Worm (Caenorhabditis elegans) whole organism, L3 larva: ENCODE measurements around the gene F58B4.5.

Experiments used
- R02D3.7 ChIP-seq: fragments of 150-350 bp; optimal IDR thresholded peaks from 2 replicates; lab custom pipeline; 2014; ENCODE audit warnings: missing biosample characterization, missing genetic modification characterization
- ZK546.5 ChIP-seq: sonication (generic microtip); optimal IDR thresholded peaks from 2 replicates; lab custom pipeline; 2017; ENCODE audit warnings: missing biosample characterization, missing genetic modification characterization
- aly-2 ChIP-seq: fragments of 150-350 bp; optimal IDR thresholded peaks from 2 replicates; lab custom pipeline; 2014; ENCODE audit warnings: missing biosample characterization, missing genetic modification characterization
- ceh-28 ChIP-seq: fragments of 150-350 bp; optimal IDR thresholded peaks from 2 replicates; lab custom pipeline; 2014; ENCODE audit warnings: missing biosample characterization, missing genetic modification reagents, missing genetic modification characterization
- ceh-82 ChIP-seq: fragments of 150-350 bp; optimal IDR thresholded peaks from 2 replicates; lab custom pipeline; 2014; ENCODE audit warnings: missing biosample characterization, missing genetic modification characterization
- ceh-9 ChIP-seq: sonication (generic microtip); optimal IDR thresholded peaks from 2 replicates; lab custom pipeline; 2018; ENCODE audit warnings: missing biosample characterization, missing genetic modification characterization
- daf-12 ChIP-seq: fragments of 150-350 bp; optimal IDR thresholded peaks from 2 replicates; lab custom pipeline; 2014; ENCODE audit warnings: missing biosample characterization, missing genetic modification reagents, missing genetic modification characterization
- egl-27 ChIP-seq: sonication (generic microtip); optimal IDR thresholded peaks from 4 replicates; lab custom pipeline; 2017; ENCODE audit warnings: missing biosample characterization, missing genetic modification reagents, missing genetic modification characterization
- elt-1 ChIP-seq: fragments of 150-350 bp; optimal IDR thresholded peaks from 2 replicates; lab custom pipeline; 2014; ENCODE audit warnings: missing biosample characterization, missing genetic modification characterization
- elt-2 ChIP-seq: sonication (generic microtip); optimal IDR thresholded peaks from 2 replicates; lab custom pipeline; 2016; ENCODE audit warnings: missing genetic modification reagents, mild to moderate bottlenecking, missing genetic modification characterization, missing compliant biosample characterization
- elt-3 ChIP-seq, 3 experiments: fragments of 150-350 bp in 1 of 3; sonication (generic microtip) in 2 of 3; optimal IDR thresholded peaks; 2 replicates in 2 of 3; 4 replicates in 1 of 3; lab custom pipeline; 2014 to 2017; ENCODE audit warnings: missing biosample characterization in 3 of 3, missing genetic modification characterization in 3 of 3
- eor-1 ChIP-seq, 2 experiments: fragments of 150-350 bp; optimal IDR thresholded peaks; 2 replicates each; lab custom pipeline; 2014 to 2018; ENCODE audit warnings: missing biosample characterization in 2 of 2, missing genetic modification characterization in 2 of 2
- fkh-2 ChIP-seq: fragments of 150-350 bp; optimal IDR thresholded peaks from 2 replicates; lab custom pipeline; 2014; ENCODE audit warnings: missing biosample characterization, missing genetic modification reagents, missing genetic modification characterization
- fos-1 ChIP-seq: fragments of 150-350 bp; optimal IDR thresholded peaks from 2 replicates; lab custom pipeline; 2014; ENCODE audit warnings: missing biosample characterization, missing genetic modification characterization
- hmg-11 ChIP-seq: sonication (generic microtip); optimal IDR thresholded peaks from 2 replicates; lab custom pipeline; 2016; ENCODE audit warnings: missing genetic modification characterization, missing compliant biosample characterization
- jun-1 ChIP-seq: fragments of 150-350 bp; optimal IDR thresholded peaks from 2 replicates; lab custom pipeline; 2014; ENCODE audit warnings: missing biosample characterization, missing genetic modification reagents, missing genetic modification characterization
- lsy-12 ChIP-seq: sonication (generic microtip); optimal IDR thresholded peaks from 2 replicates; lab custom pipeline; 2016; ENCODE audit warnings: mild to moderate bottlenecking, missing genetic modification characterization, missing compliant biosample characterization
- mdl-1 ChIP-seq: fragments of 150-350 bp; optimal IDR thresholded peaks from 2 replicates; lab custom pipeline; 2014; ENCODE audit warnings: missing biosample characterization, missing genetic modification characterization
- mml-1 ChIP-seq: fragments of 150-350 bp; sonication (generic microtip); optimal IDR thresholded peaks from 3 replicates; lab custom pipeline; 2014; ENCODE audit warnings: missing biosample characterization, missing genetic modification characterization
- nfya-1 ChIP-seq: sonication (generic microtip); optimal IDR thresholded peaks from 2 replicates; lab custom pipeline; 2017; ENCODE audit warnings: missing genetic modification characterization, mild to moderate bottlenecking, missing compliant biosample characterization, antibody characterized with exemption, moderate library complexity; ENCODE audit not compliant: insufficient read depth
- nhr-12 ChIP-seq: fragments of 150-350 bp; optimal IDR thresholded peaks from 2 replicates; lab custom pipeline; 2014; ENCODE audit warnings: missing biosample characterization, missing genetic modification characterization
- nhr-23 ChIP-seq: fragments of 150-350 bp; optimal IDR thresholded peaks from 2 replicates; lab custom pipeline; 2014; ENCODE audit warnings: missing biosample characterization, missing genetic modification reagents, missing genetic modification characterization
- nhr-237 ChIP-seq: fragments of 150-350 bp; optimal IDR thresholded peaks from 2 replicates; lab custom pipeline; 2014; ENCODE audit warnings: missing biosample characterization, missing genetic modification characterization
- nhr-25 ChIP-seq: sonication (generic microtip); optimal IDR thresholded peaks from 2 replicates; lab custom pipeline; 2017; ENCODE audit warnings: missing biosample characterization, missing genetic modification characterization
- nhr-28 ChIP-seq: fragments of 150-350 bp; optimal IDR thresholded peaks from 2 replicates; lab custom pipeline; 2014; ENCODE audit warnings: missing biosample characterization, missing genetic modification characterization
- nhr-43 ChIP-seq: sonication (generic microtip); optimal IDR thresholded peaks from 2 replicates; lab custom pipeline; 2016; ENCODE audit warnings: mild to moderate bottlenecking, missing genetic modification characterization, missing compliant biosample characterization; ENCODE audit not compliant: poor library complexity, severe bottlenecking
- nhr-76 ChIP-seq: fragments of 150-350 bp; sonication (generic microtip); optimal IDR thresholded peaks from 5 replicates; lab custom pipeline; 2014; ENCODE audit warnings: missing biosample characterization, missing genetic modification characterization
- nhr-77 ChIP-seq: fragments of 150-350 bp; optimal IDR thresholded peaks from 2 replicates; lab custom pipeline; 2014; ENCODE audit warnings: missing biosample characterization, missing genetic modification characterization
- pqm-1 ChIP-seq: fragments of 150-350 bp; optimal IDR thresholded peaks from 2 replicates; lab custom pipeline; 2017; ENCODE audit warnings: missing biosample characterization, missing genetic modification characterization, inconsistent platforms
- sea-2 ChIP-seq: fragments of 150-350 bp; sonication (generic microtip); optimal IDR thresholded peaks from 4 replicates; lab custom pipeline; 2014; ENCODE audit warnings: missing biosample characterization, missing genetic modification reagents, missing genetic modification characterization
- skn-1 ChIP-seq: fragments of 150-350 bp; optimal IDR thresholded peaks from 2 replicates; lab custom pipeline; 2014; ENCODE audit warnings: missing biosample characterization, missing genetic modification characterization
- tbx-2 ChIP-seq: sonication (generic microtip); optimal IDR thresholded peaks from 2 replicates; lab custom pipeline; 2016; ENCODE audit warnings: mild to moderate bottlenecking, missing genetic modification characterization, missing compliant biosample characterization
- unc-39 ChIP-seq: sonication (generic microtip); optimal IDR thresholded peaks from 4 replicates; lab custom pipeline; 2017; ENCODE audit warnings: missing biosample characterization, missing genetic modification characterization
- zag-1 ChIP-seq: fragments of 150-350 bp; optimal IDR thresholded peaks from 2 replicates; lab custom pipeline; 2014; ENCODE audit warnings: missing biosample characterization, missing genetic modification characterization
- ztf-4 ChIP-seq: fragments of 150-350 bp; optimal IDR thresholded peaks from 2 replicates; lab custom pipeline; 2014; ENCODE audit warnings: missing biosample characterization, missing genetic modification characterization

F58B4.5 gene

ce11 chrV:10897172-10897571, 35.3 kb upstream of the F58B4.5 start (continued):
- TF ChIP-seq R02D3.7 (peak; percentile 94), sea-2 (GFP tag; lab: Kevin White, UChicago) (peak; percentile 53), nhr-12 (no peak), lsy-12 (tag; lab: Kevin White, UChicago) (peak; percentile 99)
- TF ChIP-seq, all 47 proteins: peak for 42

DNA sequence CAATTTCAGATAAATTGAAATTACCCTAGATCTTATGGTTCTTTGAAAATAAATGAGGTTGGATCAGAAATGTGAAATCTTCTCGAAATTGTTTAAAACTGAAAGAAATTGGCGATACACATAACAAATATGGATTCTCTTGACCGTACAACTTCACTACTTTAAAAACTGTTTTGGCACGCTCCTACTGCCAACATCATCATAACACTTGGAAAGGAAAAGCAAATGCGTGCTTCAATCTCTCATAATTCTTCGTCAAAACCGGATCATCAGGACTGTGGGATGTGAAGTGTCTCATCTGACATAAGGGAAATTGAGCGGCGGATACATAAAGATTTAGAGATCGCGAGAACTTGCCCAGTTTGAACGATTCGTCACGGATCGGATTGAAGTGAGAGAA, 34.4 kb upstream of the F58B4.5 start, which contains the start of gene F32D8.7:
F32D8.7 (plus strand) TSS at position 329 of the 400 bp plus-strand sequence.
- TF ChIP-seq nhr-76 (tag; lab: Kevin White, UChicago) (no peak), egl-27 (tag; lab: Kevin White, UChicago) (no peak), fos-1 (no peak), jun-1 (no peak), nhr-23 (tag; lab: Kevin White, UChicago) (peak; percentile 1), ceh-9 (tag; lab: Kevin White, UChicago) (no peak)

DNA sequence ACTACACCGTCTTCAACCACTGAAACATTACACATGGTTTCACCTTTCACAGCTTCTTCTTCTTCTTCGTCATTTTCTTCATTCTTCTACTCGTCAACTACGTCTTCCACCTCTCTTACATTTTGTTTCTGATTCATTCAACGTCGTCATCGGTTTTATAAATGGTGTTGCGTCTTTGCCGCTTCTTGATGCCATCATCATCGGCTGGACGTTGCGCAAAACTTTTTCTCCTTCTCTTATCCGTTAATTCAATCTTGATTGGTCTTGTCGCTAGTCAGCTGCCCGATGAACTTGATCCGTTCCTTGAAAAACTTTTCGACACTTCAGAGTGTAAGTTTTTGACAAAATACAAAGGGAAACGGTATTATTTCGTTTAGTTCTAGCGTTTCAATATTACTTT, 33.9 kb upstream of the F58B4.5 start:
- TF ChIP-seq nhr-28 (tag; lab: Kevin White, UChicago) (no peak), mml-1 (tag; lab: Kevin White, UChicago) (no peak), elt-1 (tag; lab: Kevin White, UChicago) (peak; percentile 29), nhr-25 (tag; lab: Kevin White, UChicago) (peak; percentile 54)

- no peak for TF ChIP-seq fkh-2 (tag; lab: Kevin White, UChicago)
- no peak for TF ChIP-seq ztf-4
- no peak for TF ChIP-seq sea-2 (GFP tag; lab: Kevin White, UChicago)
- peak; percentile 25 for TF ChIP-seq pqm-1 (tag; lab: Kevin White, UChicago)
- TF ChIP-seq eor-1 (tag; optimal IDR thresholded peaks at IDR 0.05; lab: Kevin White, UChicago) = no peak
- peak; percentile 56 for TF ChIP-seq elt-2
- TF ChIP-seq nhr-43 (tag; lab: Kevin White, UChicago) = no peak
- TF ChIP-seq ceh-82 (tag; lab: Kevin White, UChicago) = no peak
- no peak for TF ChIP-seq zag-1 (tag; lab: Kevin White, UChicago)
- TF ChIP-seq nfya-1 (tag; lab: Kevin White, UChicago) = no peak
- TF ChIP-seq ceh-28 (tag; lab: Kevin White, UChicago) = no peak
- TF ChIP-seq daf-12 = no peak
- no peak for TF ChIP-seq lsy-12 (tag; lab: Kevin White, UChicago)
- no peak for TF ChIP-seq nhr-25 (tag; lab: Kevin White, UChicago)
Measured at ce11 chrV:10901125-10901524, 31.4 kb upstream of the F58B4.5 start, which contains the start of gene spp-16. Gene spp-16, minus strand, starts transcription at chrV:10901303.

ce11 chrV:10902682-10903081, 29.8 kb upstream of the F58B4.5 start, which contains the start of gene F32D8.8:
Gene F32D8.8, minus strand, starts transcription at chrV:10902782.
- TF ChIP-seq hmg-11 (no peak), aly-2 (tag; lab: Kevin White, UChicago) (no peak), ceh-82 (tag; lab: Kevin White, UChicago) (no peak), ceh-28 (tag; lab: Kevin White, UChicago) (no peak), nhr-28 (tag; lab: Kevin White, UChicago) (no peak), tbx-2 (no peak), mdl-1 (tag; lab: Kevin White, UChicago) (no peak), pqm-1 (tag; lab: Kevin White, UChicago) (no peak), daf-12 (no peak), nhr-12 (no peak), nfya-1 (tag; lab: Kevin White, UChicago) (no peak), ZK546.5 (tag; lab: Kevin White, UChicago) (no peak), unc-39 (tag; lab: Kevin White, UChicago) (no peak), nhr-76 (tag; lab: Kevin White, UChicago) (no peak), ceh-9 (tag; lab: Kevin White, UChicago) (no peak), nhr-25 (tag; lab: Kevin White, UChicago) (no peak), skn-1 (no peak)

DNA sequence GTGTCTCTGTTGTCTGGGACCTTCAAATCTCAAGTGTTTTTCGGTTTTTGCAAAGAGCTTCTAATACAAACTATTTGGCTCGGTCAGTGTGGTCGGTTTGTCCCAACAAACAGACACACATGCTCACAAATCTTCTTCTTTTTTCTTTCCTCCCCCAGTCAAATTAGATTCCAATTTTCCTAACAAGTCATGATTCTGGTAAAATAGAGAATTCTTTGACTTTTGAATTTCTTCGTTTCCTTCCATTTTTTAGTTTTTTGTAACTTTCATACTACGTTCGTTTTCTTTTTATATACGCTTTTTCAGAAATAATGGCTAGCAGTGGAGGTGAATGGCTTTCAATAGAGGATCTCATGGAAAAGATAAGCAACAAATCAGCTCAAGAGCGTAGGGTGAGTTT, 28.7 kb upstream of the F58B4.5 start, which contains the start of gene F32D8.15:
F32D8.15 (plus strand) TSS at position 301 of the 400 bp plus-strand sequence.
- no peak for TF ChIP-seq nhr-12
- no peak for TF ChIP-seq eor-1 (tag; optimal IDR thresholded peaks at IDR 0.05; lab: Kevin White, UChicago)
- TF ChIP-seq nhr-77 (tag; lab: Kevin White, UChicago) = no peak
- TF ChIP-seq nhr-28 (tag; lab: Kevin White, UChicago) = no peak
- TF ChIP-seq elt-3 (tag; optimal IDR thresholded peaks at IDR 0.05; lab: Kevin White, UChicago) = no peak
- TF ChIP-seq sea-2 (GFP tag; lab: Kevin White, UChicago) = no peak
- TF ChIP-seq nhr-237 = no peak
- TF ChIP-seq nhr-76 (tag; lab: Kevin White, UChicago) = no peak
- TF ChIP-seq R02D3.7 = no peak
- TF ChIP-seq hmg-11 = no peak
- TF ChIP-seq ZK546.5 (tag; lab: Kevin White, UChicago) = no peak
- TF ChIP-seq lsy-12 (tag; lab: Kevin White, UChicago) = no peak
- no peak for TF ChIP-seq elt-2
- no peak for TF ChIP-seq ceh-9 (tag; lab: Kevin White, UChicago)
- no peak for TF ChIP-seq aly-2 (tag; lab: Kevin White, UChicago)
- no peak for TF ChIP-seq mdl-1 (tag; lab: Kevin White, UChicago)
- TF ChIP-seq ceh-28 (tag; lab: Kevin White, UChicago) = no peak
